Fruit fly (Drosophila melanogaster): ENCODE data around the gene CG11597.

Gene CG11597

DNA sequence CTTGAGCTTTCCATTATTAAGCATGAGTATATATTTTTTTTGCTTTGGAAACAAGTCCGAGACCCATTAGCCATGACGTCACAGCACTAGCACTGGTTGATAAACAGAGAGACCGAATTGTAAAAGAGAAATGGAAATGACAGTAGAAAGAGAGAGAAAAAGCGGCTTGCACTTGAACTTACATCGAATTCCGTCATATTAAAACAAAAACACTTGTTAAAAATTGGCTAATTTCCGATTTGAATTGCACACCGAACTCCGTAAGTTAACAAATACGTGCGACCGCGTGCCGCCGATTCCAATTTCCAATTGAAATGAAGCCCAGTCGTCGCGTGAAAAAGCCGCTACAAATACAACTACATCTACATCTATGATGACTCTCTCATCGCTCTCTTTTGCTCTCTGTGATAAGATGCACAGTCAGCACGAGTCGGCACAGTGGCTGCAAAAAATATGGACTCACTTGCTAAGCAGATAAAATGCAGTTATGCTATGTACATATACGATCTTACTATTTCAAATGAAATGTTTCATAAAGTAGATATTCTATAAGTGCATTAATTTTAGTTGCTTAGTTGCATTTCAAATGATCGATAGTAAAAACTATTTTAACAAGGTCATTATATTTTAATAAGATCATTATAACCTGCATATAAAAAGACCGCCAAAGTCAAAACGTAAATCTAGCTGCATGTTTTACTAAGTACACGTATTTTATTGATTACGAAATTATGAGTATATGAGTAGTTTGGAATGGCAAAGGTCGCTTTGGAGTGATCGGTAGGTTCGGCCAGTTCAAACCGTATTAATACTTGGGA, 2.2 kb downstream of the CG11597 start:
- TF ChIP-seq CG8119 (GFP tag; IDR thresholded peaks at IDR 0.05) (peak; percentile 27; the same call in 2 of the 3 replicates), topi (GFP tag; optimal IDR thresholded peaks at IDR 0.05) (peak; percentile 3), eg (GFP tag; IDR thresholded peaks at IDR 0.05) (peak; percentile 61; the same call in 2 of the 3 replicates), CG6792 (GFP tag; optimal IDR thresholded peaks at IDR 0.05) (peak; percentile 20), CG1621 (tag; optimal IDR thresholded peaks at IDR 0.05) (no peak), CG32006 (GFP tag; optimal IDR thresholded peaks at IDR 0.05) (no peak), CG6163 (GFP tag; IDR thresholded peaks at IDR 0.05) (peak; percentile 70; the same call in 2 of the 3 replicates), fkh (GFP tag; optimal IDR thresholded peaks at IDR 0.05) (no peak), Met (GFP tag; optimal IDR thresholded peaks at IDR 0.05) (no peak), Sox102F (GFP tag; optimal IDR thresholded peaks at IDR 0.05) (peak; percentile 63), Eip78C (GFP tag) (peak; percentile 64), CG4318 (GFP tag; optimal IDR thresholded peaks at IDR 0.05) (no peak), salr (GFP tag; optimal IDR thresholded peaks at IDR 0.05) (no peak), CG3919 (GFP tag; optimal IDR thresholded peaks at IDR 0.05) (no peak), Ets21C (GFP tag; optimal IDR thresholded peaks at IDR 0.05) (no peak), ss (GFP tag; optimal IDR thresholded peaks at IDR 0.05) (no peak), Smox (GFP tag; optimal IDR thresholded peaks at IDR 0.05) (peak; percentile 40), Hr4 (GFP tag; optimal IDR thresholded peaks at IDR 0.05) (peak; percentile 43), Blimp-1 (GFP tag; optimal IDR thresholded peaks at IDR 0.05) (no peak), fd85E (GFP tag; optimal IDR thresholded peaks at IDR 0.05) (peak; percentile 30), esn (GFP tag; optimal IDR thresholded peaks at IDR 0.05) (peak; percentile 57), Sox15 (GFP tag; optimal IDR thresholded peaks at IDR 0.05) (no peak), lz (GFP tag; optimal IDR thresholded peaks at IDR 0.05) (peak; percentile 38), CG11902 (GFP tag; optimal IDR thresholded peaks at IDR 0.05) (no peak), fd59A (GFP tag; optimal IDR thresholded peaks at IDR 0.05) (no peak), Gug (GFP tag; IDR thresholded peaks at IDR 0.05) (no peak), CG6808 (GFP tag; optimal IDR thresholded peaks at IDR 0.05) (peak; percentile 57), acj6 (GFP tag; optimal IDR thresholded peaks at IDR 0.05) (peak; percentile 24), dac (GFP tag; optimal IDR thresholded peaks at IDR 0.05) (no peak), CG10669 (GFP tag; optimal IDR thresholded peaks at IDR 0.05) (no peak), svp (GFP tag) (no peak), Ets96B (tag; optimal IDR thresholded peaks at IDR 0.05) (peak; percentile 5), CG16779 (tag; optimal IDR thresholded peaks at IDR 0.05) (no peak), CG15336 (GFP tag; IDR thresholded peaks at IDR 0.05) (peak; percentile 50), Sox14 (GFP tag; optimal IDR thresholded peaks at IDR 0.05) (peak; percentile 44), CG8319 (GFP tag; optimal IDR thresholded peaks at IDR 0.05) (no peak), CG6854 (GFP tag; optimal IDR thresholded peaks at IDR 0.05) (peak; percentile 40), CG34406 (GFP tag; optimal IDR thresholded peaks at IDR 0.05) (peak; percentile 14), Hr38 (GFP tag; optimal IDR thresholded peaks at IDR 0.05) (no peak), CG11762 (GFP tag; optimal IDR thresholded peaks at IDR 0.05; ENCODE audit: insufficient read depth) (peak; percentile 4), CG31627 (GFP tag; optimal IDR thresholded peaks at IDR 0.05) (peak; percentile 33), vri (GFP tag; optimal IDR thresholded peaks at IDR 0.05) (peak; percentile 59), pdm3 (GFP tag; optimal IDR thresholded peaks at IDR 0.05) (peak; percentile 43), spab (GFP tag; optimal IDR thresholded peaks at IDR 0.05) (no peak), OdsH (GFP tag; optimal IDR thresholded peaks at IDR 0.05) (no peak), Eip75B (GFP tag; optimal IDR thresholded peaks at IDR 0.05) (no peak), cyc (GFP tag; optimal IDR thresholded peaks at IDR 0.05) (no peak), CG10631 (GFP tag; optimal IDR thresholded peaks at IDR 0.05) (no peak), CG6276 (GFP tag; optimal IDR thresholded peaks at IDR 0.05) (no peak), Hr39 (GFP tag; optimal IDR thresholded peaks at IDR 0.05) (peak; percentile 38), Eip93F (GFP tag; optimal IDR thresholded peaks at IDR 0.05) (no peak)

Measured in whole organism, prepupa.